Worm (Caenorhabditis elegans) whole organism, L3 larva: Measurements from ENCODE around the gene nhr-242.

Experiments
- R02D3.7 ChIP-seq: fragments of 150-350 bp; optimal IDR thresholded peaks from 2 replicates; lab custom pipeline; 2014; ENCODE audit warnings: missing biosample characterization, missing genetic modification characterization
- ZK546.5 ChIP-seq: sonication (generic microtip); optimal IDR thresholded peaks from 2 replicates; lab custom pipeline; 2017; ENCODE audit warnings: missing biosample characterization, missing genetic modification characterization
- aly-2 ChIP-seq: fragments of 150-350 bp; optimal IDR thresholded peaks from 2 replicates; lab custom pipeline; 2014; ENCODE audit warnings: missing biosample characterization, missing genetic modification characterization
- ama-1 ChIP-seq: fragments of 150-350 bp; optimal IDR thresholded peaks from 2 replicates; lab custom pipeline; 2018
- ceh-16 ChIP-seq: sonication (generic microtip); optimal IDR thresholded peaks from 2 replicates; lab custom pipeline; 2017; ENCODE audit warnings: missing biosample characterization, missing genetic modification characterization
- ceh-28 ChIP-seq: fragments of 150-350 bp; optimal IDR thresholded peaks from 2 replicates; lab custom pipeline; 2014; ENCODE audit warnings: missing biosample characterization, missing genetic modification reagents, missing genetic modification characterization
- ceh-9 ChIP-seq: sonication (generic microtip); optimal IDR thresholded peaks from 2 replicates; lab custom pipeline; 2018; ENCODE audit warnings: missing biosample characterization, missing genetic modification characterization
- daf-12 ChIP-seq: fragments of 150-350 bp; optimal IDR thresholded peaks from 2 replicates; lab custom pipeline; 2014; ENCODE audit warnings: missing biosample characterization, missing genetic modification reagents, missing genetic modification characterization
- egl-27 ChIP-seq: sonication (generic microtip); optimal IDR thresholded peaks from 4 replicates; lab custom pipeline; 2017; ENCODE audit warnings: missing biosample characterization, missing genetic modification reagents, missing genetic modification characterization
- egl-5 ChIP-seq: fragments of 150-350 bp; optimal IDR thresholded peaks from 2 replicates; lab custom pipeline; 2017; ENCODE audit warnings: missing biosample characterization, missing genetic modification reagents, missing genetic modification characterization, inconsistent platforms
- elt-1 ChIP-seq: fragments of 150-350 bp; optimal IDR thresholded peaks from 2 replicates; lab custom pipeline; 2014; ENCODE audit warnings: missing biosample characterization, missing genetic modification characterization
- elt-2 ChIP-seq: sonication (generic microtip); optimal IDR thresholded peaks from 2 replicates; lab custom pipeline; 2016; ENCODE audit warnings: missing genetic modification reagents, mild to moderate bottlenecking, missing genetic modification characterization, missing compliant biosample characterization
- elt-3 ChIP-seq, 3 experiments: fragments of 150-350 bp in 1 of 3; sonication (generic microtip) in 2 of 3; optimal IDR thresholded peaks; 2 replicates in 2 of 3; 4 replicates in 1 of 3; lab custom pipeline; 2014 to 2017; ENCODE audit warnings: missing biosample characterization in 3 of 3, missing genetic modification characterization in 3 of 3
- eor-1 ChIP-seq, 2 experiments: fragments of 150-350 bp; optimal IDR thresholded peaks; 2 replicates each; lab custom pipeline; 2014 to 2018; ENCODE audit warnings: missing biosample characterization in 2 of 2, missing genetic modification characterization in 2 of 2
- fos-1 ChIP-seq: fragments of 150-350 bp; optimal IDR thresholded peaks from 2 replicates; lab custom pipeline; 2014; ENCODE audit warnings: missing biosample characterization, missing genetic modification characterization
- hmg-11 ChIP-seq: sonication (generic microtip); optimal IDR thresholded peaks from 2 replicates; lab custom pipeline; 2016; ENCODE audit warnings: missing genetic modification characterization, missing compliant biosample characterization
- lin-15B ChIP-seq: fragments of 150-350 bp; optimal IDR thresholded peaks from 2 replicates; lab custom pipeline; 2014; ENCODE audit warnings: missing biosample characterization, missing genetic modification characterization
- lin-39 ChIP-seq: fragments of 150-350 bp; optimal IDR thresholded peaks from 2 replicates; lab custom pipeline; 2018; ENCODE audit warnings: missing biosample characterization, missing genetic modification reagents, missing genetic modification characterization
- lsy-12 ChIP-seq: sonication (generic microtip); optimal IDR thresholded peaks from 2 replicates; lab custom pipeline; 2016; ENCODE audit warnings: mild to moderate bottlenecking, missing genetic modification characterization, missing compliant biosample characterization
- mdl-1 ChIP-seq: fragments of 150-350 bp; optimal IDR thresholded peaks from 2 replicates; lab custom pipeline; 2014; ENCODE audit warnings: missing biosample characterization, missing genetic modification characterization
- mml-1 ChIP-seq: fragments of 150-350 bp; sonication (generic microtip); optimal IDR thresholded peaks from 3 replicates; lab custom pipeline; 2014; ENCODE audit warnings: missing biosample characterization, missing genetic modification characterization
- nfya-1 ChIP-seq: sonication (generic microtip); optimal IDR thresholded peaks from 2 replicates; lab custom pipeline; 2017; ENCODE audit warnings: missing genetic modification characterization, mild to moderate bottlenecking, missing compliant biosample characterization, antibody characterized with exemption, moderate library complexity; ENCODE audit not compliant: insufficient read depth
- nhr-12 ChIP-seq: fragments of 150-350 bp; optimal IDR thresholded peaks from 2 replicates; lab custom pipeline; 2014; ENCODE audit warnings: missing biosample characterization, missing genetic modification characterization
- nhr-237 ChIP-seq: fragments of 150-350 bp; optimal IDR thresholded peaks from 2 replicates; lab custom pipeline; 2014; ENCODE audit warnings: missing biosample characterization, missing genetic modification characterization
- nhr-25 ChIP-seq: sonication (generic microtip); optimal IDR thresholded peaks from 2 replicates; lab custom pipeline; 2017; ENCODE audit warnings: missing biosample characterization, missing genetic modification characterization
- nhr-28 ChIP-seq: fragments of 150-350 bp; optimal IDR thresholded peaks from 2 replicates; lab custom pipeline; 2014; ENCODE audit warnings: missing biosample characterization, missing genetic modification characterization
- nhr-43 ChIP-seq: sonication (generic microtip); optimal IDR thresholded peaks from 2 replicates; lab custom pipeline; 2016; ENCODE audit warnings: mild to moderate bottlenecking, missing genetic modification characterization, missing compliant biosample characterization; ENCODE audit not compliant: poor library complexity, severe bottlenecking
- nhr-67 ChIP-seq: fragments of 150-350 bp; optimal IDR thresholded peaks from 2 replicates; lab custom pipeline; 2014; ENCODE audit warnings: missing biosample characterization, missing genetic modification characterization
- nhr-76 ChIP-seq: fragments of 150-350 bp; sonication (generic microtip); optimal IDR thresholded peaks from 5 replicates; lab custom pipeline; 2014; ENCODE audit warnings: missing biosample characterization, missing genetic modification characterization
- nhr-77 ChIP-seq: fragments of 150-350 bp; optimal IDR thresholded peaks from 2 replicates; lab custom pipeline; 2014; ENCODE audit warnings: missing biosample characterization, missing genetic modification characterization
- snpc-4 ChIP-seq: fragments of 150-350 bp; optimal IDR thresholded peaks from 2 replicates; lab custom pipeline; 2014; ENCODE audit warnings: missing biosample characterization, missing genetic modification characterization
- tbx-2 ChIP-seq: sonication (generic microtip); optimal IDR thresholded peaks from 2 replicates; lab custom pipeline; 2016; ENCODE audit warnings: mild to moderate bottlenecking, missing genetic modification characterization, missing compliant biosample characterization
- unc-62 ChIP-seq: fragments of 150-350 bp; sonication (generic microtip); optimal IDR thresholded peaks from 4 replicates; lab custom pipeline; 2014; ENCODE audit warnings: missing biosample characterization, missing genetic modification reagents, missing genetic modification characterization

nhr-242 gene

DNA sequence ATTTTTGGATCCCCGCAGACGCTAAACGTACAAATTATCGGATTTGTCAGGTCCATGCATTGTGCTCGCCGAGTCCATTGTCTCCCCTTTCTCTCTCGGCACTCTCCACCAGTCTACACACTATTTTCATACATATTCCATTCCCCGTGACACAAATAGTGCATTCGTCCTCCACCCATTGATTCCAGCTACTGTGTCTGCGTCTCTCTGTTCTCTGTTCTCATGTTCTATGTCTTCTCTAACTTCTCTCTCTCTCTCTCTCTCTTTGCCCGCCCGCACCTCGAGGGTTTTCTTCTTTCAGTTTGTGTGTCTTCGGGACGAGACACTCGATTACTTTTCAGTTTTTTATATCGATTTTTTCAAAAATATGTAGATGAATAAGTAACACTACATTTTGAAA, 18.3 kb upstream of the nhr-242 start (continued):
- TF ChIP-seq elt-3 (tag; optimal IDR thresholded peaks at IDR 0.05; lab: Kevin White, UChicago) (no peak), lsy-12 (tag; lab: Kevin White, UChicago) (no peak)

- no peak for TF ChIP-seq ceh-9 (tag; lab: Kevin White, UChicago)
- no peak for TF ChIP-seq lin-39 (tag; lab: Kevin White, UChicago)
- TF ChIP-seq lsy-12 (tag; lab: Kevin White, UChicago), result no peak
- TF ChIP-seq daf-12 (tag; lab: Kevin White, UChicago), result no peak
- no peak for TF ChIP-seq nhr-76 (tag; lab: Kevin White, UChicago)
- no peak for TF ChIP-seq mml-1 (tag; lab: Kevin White, UChicago)
- no peak for TF ChIP-seq snpc-4 (tag; lab: Kevin White, UChicago)
- no peak for TF ChIP-seq nhr-12 (tag; lab: Kevin White, UChicago)
- no peak for TF ChIP-seq R02D3.7 (tag; lab: Kevin White, UChicago)
- no peak for TF ChIP-seq nhr-237 (tag; lab: Kevin White, UChicago)
- TF ChIP-seq eor-1 (tag; optimal IDR thresholded peaks at IDR 0.05; lab: Kevin White, UChicago), result no peak
- no peak for TF ChIP-seq nhr-67
- TF ChIP-seq elt-3 (tag; optimal IDR thresholded peaks at IDR 0.05; lab: Kevin White, UChicago), result no peak
- no peak for TF ChIP-seq hmg-11 (tag; lab: Kevin White, UChicago)
- TF ChIP-seq nfya-1 (tag; lab: Kevin White, UChicago), result no peak
- TF ChIP-seq lin-15B, result no peak
- no peak for TF ChIP-seq fos-1 (tag; lab: Kevin White, UChicago)
Measured at ce11 chrIV:2597417-2597816, 16.0 kb upstream of the nhr-242 start, which contains the start of gene Y69A2AR.47. Gene Y69A2AR.47 (plus strand): TSS chrIV:2597717.

ce11 chrIV:2573122-2573521, 8.3 kb downstream of the nhr-242 start:
- no peak for TF ChIP-seq nhr-77 (tag; lab: Kevin White, UChicago)

DNA sequence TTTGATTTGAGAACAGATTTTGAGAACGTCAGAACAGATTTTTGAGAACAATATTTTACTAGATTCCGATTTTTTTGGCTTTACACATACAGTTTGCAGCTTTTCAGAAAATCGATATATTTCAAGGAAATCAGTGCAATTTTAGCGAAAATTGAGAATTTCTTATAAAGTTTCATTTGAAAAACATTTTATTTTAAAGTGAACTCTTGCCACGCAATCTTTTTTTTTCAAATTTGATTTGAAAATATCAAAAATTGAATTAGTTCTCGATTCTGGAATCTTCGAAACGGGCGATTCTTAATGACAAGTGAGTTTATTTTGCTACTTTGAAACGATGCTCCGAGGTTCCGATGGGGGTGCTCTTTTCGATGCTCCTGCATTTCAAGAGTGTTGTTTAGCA, 9.3 kb downstream of the nhr-242 start, which contains the start of gene Y69A2AR.51:
Y69A2AR.51 (plus strand) TSS at position 301 of the 400 bp plus-strand sequence.
- TF ChIP-seq mml-1 (tag; lab: Kevin White, UChicago) (no peak), egl-5 (tag; lab: Kevin White, UChicago) (no peak), tbx-2 (tag; lab: Kevin White, UChicago) (no peak), R02D3.7 (tag; lab: Kevin White, UChicago) (no peak), unc-62 (no peak)

- TF ChIP-seq snpc-4 (tag; lab: Kevin White, UChicago) (no peak), nhr-43 (tag; lab: Kevin White, UChicago) (no peak), elt-1 (no peak), nhr-77 (tag; lab: Kevin White, UChicago) (no peak), ceh-28 (tag; lab: Kevin White, UChicago) (no peak), nhr-67 (no peak), nhr-25 (tag; lab: Kevin White, UChicago) (no peak), aly-2 (tag; lab: Kevin White, UChicago) (no peak), lsy-12 (tag; lab: Kevin White, UChicago) (no peak), egl-27 (tag; lab: Kevin White, UChicago) (no peak), elt-2 (tag; lab: Kevin White, UChicago) (no peak), ZK546.5 (tag; lab: Kevin White, UChicago) (no peak), fos-1 (tag; lab: Kevin White, UChicago) (no peak), nhr-28 (tag; lab: Kevin White, UChicago) (no peak), R02D3.7 (tag; lab: Kevin White, UChicago) (no peak), ama-1 (lab: Kevin White, UChicago) (no peak), mdl-1 (tag; lab: Kevin White, UChicago) (no peak), nhr-12 (tag; lab: Kevin White, UChicago) (no peak), ceh-16 (tag; lab: Kevin White, UChicago) (no peak)
Measured at ce11 chrIV:2568267-2568666, 13.1 kb downstream of the nhr-242 start, which contains the start of the genes Y69A2AR.25 and Y69A2AR.12. Gene Y69A2AR.25 (minus strand): TSS chrIV:2568367. Gene Y69A2AR.12 (plus strand): TSS chrIV:2568614.
